Fruit fly (Drosophila melanogaster): ENCODE results near the gene CG11068.
A peak's percentile ranks its signal among the peaks of the same experiment; 100 is the strongest.

The CG11068 gene

DNA sequence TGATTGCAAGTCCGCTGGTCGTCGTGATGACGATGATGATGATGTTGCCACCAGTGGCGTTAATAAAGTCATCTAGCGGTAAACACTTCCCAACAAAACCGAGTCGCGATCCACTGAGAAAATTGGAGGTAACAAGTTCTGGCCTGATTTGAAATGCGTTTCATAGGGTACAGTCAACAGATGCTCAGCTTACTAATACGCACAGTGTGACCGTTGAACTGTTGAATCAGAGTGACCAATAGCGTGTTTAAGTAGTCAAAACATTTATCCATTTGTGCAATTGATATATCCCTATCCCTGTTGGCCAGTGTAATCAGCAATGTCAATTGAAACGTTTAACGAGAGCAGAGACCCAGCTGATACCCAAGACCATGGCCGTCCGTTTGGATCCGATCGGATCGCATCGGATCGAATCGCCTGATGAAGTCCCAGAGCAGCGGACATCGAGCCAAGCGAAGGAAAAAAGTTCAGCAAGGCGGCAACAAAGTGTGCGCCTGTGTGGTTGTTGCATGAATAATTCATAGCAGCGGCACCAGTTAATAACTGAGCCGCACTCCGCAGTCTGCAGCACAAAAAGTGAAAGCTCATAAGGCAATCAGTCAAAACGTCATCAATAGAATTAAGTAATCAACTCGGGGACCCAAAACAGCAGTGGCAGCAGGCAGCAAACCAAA is 6.8 kb upstream of the CG11068 start:
- no peak for TF ChIP-seq CG14711 (tag; optimal IDR thresholded peaks at IDR 0.05)
- TF ChIP-seq CG11617 (GFP tag; optimal IDR thresholded peaks at IDR 0.05): no peak

- no peak for TF ChIP-seq cic (GFP tag; optimal IDR thresholded peaks at IDR 0.05)
- TF ChIP-seq CG7101 (tag; optimal IDR thresholded peaks at IDR 0.05): no peak
- TF ChIP-seq CG1620 (GFP tag; optimal IDR thresholded peaks at IDR 0.05): no peak
- TF ChIP-seq Clk (GFP tag; optimal IDR thresholded peaks at IDR 0.05): no peak
- TF ChIP-seq Hr96 (GFP tag; optimal IDR thresholded peaks at IDR 0.05): no peak
- TF ChIP-seq cnc (optimal IDR thresholded peaks at IDR 0.05): no peak
- TF ChIP-seq CG7045 (GFP tag; optimal IDR thresholded peaks at IDR 0.05): no peak
- no peak for TF ChIP-seq ovo (GFP tag; optimal IDR thresholded peaks at IDR 0.05)
- no peak for TF ChIP-seq pad (GFP tag; optimal IDR thresholded peaks at IDR 0.05)
- no peak for TF ChIP-seq CG11617 (GFP tag; optimal IDR thresholded peaks at IDR 0.05)
- TF ChIP-seq Crg-1 (GFP tag; optimal IDR thresholded peaks at IDR 0.05): no peak
- TF ChIP-seq CG33017 (tag; optimal IDR thresholded peaks at IDR 0.05): no peak
- no peak for TF ChIP-seq bab1 (GFP tag; optimal IDR thresholded peaks at IDR 0.05)
- no peak for TF ChIP-seq CG14711 (tag; optimal IDR thresholded peaks at IDR 0.05)
- TF ChIP-seq kay (GFP tag; ENCODE audit: borderline replicate concordance): no peak
- TF ChIP-seq tj (GFP tag; optimal IDR thresholded peaks at IDR 0.05): no peak
- TF ChIP-seq CG12768 (GFP tag; optimal IDR thresholded peaks at IDR 0.05): no peak
- TF ChIP-seq CG5204 (GFP tag; optimal IDR thresholded peaks at IDR 0.05): no peak
- TF ChIP-seq toe (GFP tag; optimal IDR thresholded peaks at IDR 0.05): no peak
These were observed 6.2 kb upstream of the CG11068 start for dm6 chrX:13948805-13949361.

dm6 chrX:13951403-13951802 is 3.6 kb upstream of the CG11068 start:
- TF ChIP-seq Clk (GFP tag; optimal IDR thresholded peaks at IDR 0.05) (no peak), CG14711 (tag; optimal IDR thresholded peaks at IDR 0.05) (no peak), bab1 (GFP tag; optimal IDR thresholded peaks at IDR 0.05) (no peak), Hr96 (GFP tag; optimal IDR thresholded peaks at IDR 0.05) (no peak), CG11617 (GFP tag; optimal IDR thresholded peaks at IDR 0.05) (no peak), CG1620 (GFP tag; optimal IDR thresholded peaks at IDR 0.05) (no peak)

DNA sequence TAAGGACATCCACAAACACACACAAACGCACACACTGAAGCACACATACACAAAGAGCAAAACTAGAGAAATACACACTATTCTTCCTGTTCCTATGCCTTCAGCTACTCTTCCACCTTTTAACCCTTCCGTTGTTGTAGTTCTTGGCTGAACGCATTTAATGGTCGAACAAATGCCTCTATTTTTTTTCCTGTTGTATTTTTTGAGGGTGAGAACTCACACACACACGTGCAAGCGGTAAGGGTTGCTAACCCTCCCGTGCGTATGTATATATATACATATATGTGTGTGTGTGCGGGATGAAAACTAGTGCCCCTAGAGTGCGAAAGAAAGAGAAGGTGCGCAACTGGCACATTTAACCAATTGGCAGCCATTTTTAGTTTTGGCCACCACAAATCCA is 750 bp upstream of the CG11068 start:
- TF ChIP-seq toe (GFP tag; optimal IDR thresholded peaks at IDR 0.05) (no peak), tj (GFP tag; optimal IDR thresholded peaks at IDR 0.05) (no peak), Clk (GFP tag; optimal IDR thresholded peaks at IDR 0.05) (no peak)

DNA sequence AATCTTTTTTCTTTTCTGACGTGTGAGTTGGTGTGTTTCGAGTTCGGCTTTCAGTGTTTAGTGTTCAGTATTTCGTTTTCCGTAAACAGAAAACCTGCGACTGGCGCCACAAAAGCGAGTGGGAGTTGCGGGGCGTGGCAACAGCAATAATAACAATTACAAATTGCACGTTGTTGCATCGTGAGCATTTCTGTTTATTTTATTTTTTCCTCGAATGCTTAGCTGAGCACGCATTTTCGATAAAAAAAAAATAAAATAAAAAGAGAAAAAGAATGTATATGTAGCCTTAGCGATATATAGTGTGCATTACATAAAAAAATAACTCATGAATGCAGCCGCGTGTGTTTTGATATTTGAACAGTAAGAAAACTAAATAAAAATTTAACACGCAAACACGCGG is 9.8 kb downstream of the CG11068 start:
- TF ChIP-seq CG33017 (tag; optimal IDR thresholded peaks at IDR 0.05) (no peak), tj (GFP tag; optimal IDR thresholded peaks at IDR 0.05) (peak; percentile 81)

dm6 chrX:13972402-13972994 is 17.5 kb downstream of the CG11068 start:
- peak; percentile 81 for TF ChIP-seq CG11617 (GFP tag; optimal IDR thresholded peaks at IDR 0.05)
- no peak for TF ChIP-seq CG33017 (tag; optimal IDR thresholded peaks at IDR 0.05)
- TF ChIP-seq toe (GFP tag; optimal IDR thresholded peaks at IDR 0.05): no peak
- TF ChIP-seq CG7045 (GFP tag; optimal IDR thresholded peaks at IDR 0.05): no peak
- TF ChIP-seq pad (GFP tag; optimal IDR thresholded peaks at IDR 0.05): peak; percentile 75
- no peak for TF ChIP-seq CG5204 (GFP tag; optimal IDR thresholded peaks at IDR 0.05)
- TF ChIP-seq CG1620 (GFP tag; optimal IDR thresholded peaks at IDR 0.05): peak; percentile 80
- TF ChIP-seq Clk (GFP tag; optimal IDR thresholded peaks at IDR 0.05): no peak
- TF ChIP-seq bab1 (GFP tag; optimal IDR thresholded peaks at IDR 0.05): peak; percentile 93
- peak; percentile 9 for TF ChIP-seq kay (GFP tag; ENCODE audit: borderline replicate concordance)
- TF ChIP-seq CG12768 (GFP tag; optimal IDR thresholded peaks at IDR 0.05): no peak
- peak; percentile 99 for TF ChIP-seq tj (GFP tag; optimal IDR thresholded peaks at IDR 0.05)
- TF ChIP-seq Hr96 (GFP tag; optimal IDR thresholded peaks at IDR 0.05): no peak
- no peak for TF ChIP-seq cnc (optimal IDR thresholded peaks at IDR 0.05)
- peak; percentile 80 for TF ChIP-seq CG14711 (tag; optimal IDR thresholded peaks at IDR 0.05)
- TF ChIP-seq ovo (GFP tag; optimal IDR thresholded peaks at IDR 0.05): peak; percentile 40
- TF ChIP-seq cic (GFP tag; optimal IDR thresholded peaks at IDR 0.05): no peak
- peak; percentile 83 for TF ChIP-seq CG7101 (tag; optimal IDR thresholded peaks at IDR 0.05)
- peak; percentile 28 for TF ChIP-seq Mnt (GFP tag; optimal IDR thresholded peaks at IDR 0.05)
- TF ChIP-seq Crg-1 (GFP tag; optimal IDR thresholded peaks at IDR 0.05): peak; percentile 56

dm6 chrX:13980271-13980670 is 25.2 kb downstream of the CG11068 start:
- no peak for TF ChIP-seq cnc (optimal IDR thresholded peaks at IDR 0.05)
- no peak for TF ChIP-seq kay (GFP tag; ENCODE audit: borderline replicate concordance)
- no peak for TF ChIP-seq CG7045 (GFP tag; optimal IDR thresholded peaks at IDR 0.05)
- no peak for TF ChIP-seq tj (GFP tag; optimal IDR thresholded peaks at IDR 0.05)
- no peak for TF ChIP-seq Crg-1 (GFP tag; optimal IDR thresholded peaks at IDR 0.05)
- TF ChIP-seq CG14711 (tag; optimal IDR thresholded peaks at IDR 0.05): no peak
- no peak for TF ChIP-seq CG5204 (GFP tag; optimal IDR thresholded peaks at IDR 0.05)
- no peak for TF ChIP-seq Mnt (GFP tag; optimal IDR thresholded peaks at IDR 0.05)
- no peak for TF ChIP-seq CG7101 (tag; optimal IDR thresholded peaks at IDR 0.05)
- no peak for TF ChIP-seq CG33017 (tag; optimal IDR thresholded peaks at IDR 0.05)
- TF ChIP-seq pad (GFP tag; optimal IDR thresholded peaks at IDR 0.05): no peak
- TF ChIP-seq cic (GFP tag; optimal IDR thresholded peaks at IDR 0.05): no peak
- no peak for TF ChIP-seq ovo (GFP tag; optimal IDR thresholded peaks at IDR 0.05)
- no peak for TF ChIP-seq CG1620 (GFP tag; optimal IDR thresholded peaks at IDR 0.05)
- TF ChIP-seq toe (GFP tag; optimal IDR thresholded peaks at IDR 0.05): no peak
- TF ChIP-seq CG12768 (GFP tag; optimal IDR thresholded peaks at IDR 0.05): no peak

All from whole organism, adult.